Fruit fly (Drosophila melanogaster) whole organism, embryonic: Measurements from ENCODE around the gene CG43389.

Source experiments
- Atf3 ChIP-seq: fragments of 200-800 bp; sonication (Bioruptor generic); optimal IDR thresholded peaks from 3 replicates; lab custom pipeline; 2016; ENCODE audit warnings: missing biosample characterization, missing genetic modification characterization
- Bdp1 ChIP-seq: fragments of 200-800 bp; sonication (Bioruptor generic); optimal IDR thresholded peaks from 3 replicates; lab custom pipeline; 2016; ENCODE audit warnings: missing biosample characterization, missing genetic modification characterization
- CG10565 ChIP-seq: fragments of 200-800 bp; sonication (Bioruptor generic); optimal IDR thresholded peaks from 3 replicates; lab custom pipeline; 2016; ENCODE audit warnings: missing biosample characterization, mild to moderate bottlenecking, missing genetic modification characterization
- CG11456 ChIP-seq: fragments of 200-800 bp; sonication (Bioruptor generic); IDR thresholded peaks from 3 replicates; pipeline ENCODE4 v1.3.6; 2022; ENCODE audit warnings: missing biosample characterization, missing genetic modification characterization
- CG12155 ChIP-seq: fragments of 200-800 bp; sonication (Bioruptor generic); optimal IDR thresholded peaks from 3 replicates; lab custom pipeline; 2016; ENCODE audit warnings: missing biosample characterization, missing genetic modification characterization
- CG12219 ChIP-seq: fragments of 200-800 bp; sonication (Bioruptor generic); optimal IDR thresholded peaks from 3 replicates; lab custom pipeline; 2018; ENCODE audit warnings: missing biosample characterization, mild to moderate bottlenecking, missing genetic modification characterization
- CG13624 ChIP-seq: fragments of 200-800 bp; sonication (Bioruptor generic); optimal IDR thresholded peaks from 2 replicates; lab custom pipeline; 2016; ENCODE audit warnings: missing biosample characterization, missing genetic modification characterization
- CG13775 ChIP-seq: fragments of 200-800 bp; sonication (Bioruptor generic); optimal IDR thresholded peaks from 3 replicates; lab custom pipeline; 2017; ENCODE audit warnings: missing biosample characterization, mild to moderate bottlenecking, missing genetic modification characterization
- CG1529 ChIP-seq: fragments of 200-800 bp; sonication (Bioruptor generic); optimal IDR thresholded peaks from 3 replicates; lab custom pipeline; 2018; ENCODE audit warnings: missing biosample characterization, missing genetic modification characterization
- CG1647 ChIP-seq: fragments of 200-800 bp; sonication (Bioruptor generic); optimal IDR thresholded peaks from 3 replicates; lab custom pipeline; 2016; ENCODE audit warnings: missing biosample characterization, missing genetic modification characterization
- CG16815 ChIP-seq: fragments of 200-800 bp; sonication (Bioruptor generic); optimal IDR thresholded peaks from 3 replicates; lab custom pipeline; 2017; ENCODE audit warnings: missing biosample characterization, mild to moderate bottlenecking, missing genetic modification characterization
- CG17568 ChIP-seq: fragments of 200-800 bp; sonication (Bioruptor generic); optimal IDR thresholded peaks from 2 replicates; lab custom pipeline; 2018; ENCODE audit warnings: missing biosample characterization, mild to moderate bottlenecking, missing genetic modification characterization, moderate library complexity
- CG17612 ChIP-seq: fragments of 200-800 bp; sonication (Bioruptor generic); IDR thresholded peaks from 2 replicates; pipeline ENCODE4 v1.3.6; 2022; ENCODE audit warnings: missing biosample characterization, missing genetic modification characterization
- CG30431 ChIP-seq: fragments of 200-800 bp; sonication (Bioruptor generic); optimal IDR thresholded peaks from 2 replicates; lab custom pipeline; 2017; ENCODE audit warnings: missing biosample characterization, missing genetic modification characterization
- CG3065 ChIP-seq: fragments of 200-800 bp; sonication (Bioruptor generic); optimal IDR thresholded peaks from 2 replicates; lab custom pipeline; 2016; ENCODE audit warnings: missing biosample characterization, missing genetic modification characterization
- CG31224 ChIP-seq: fragments of 200-800 bp; sonication (Bioruptor generic); IDR thresholded peaks from 2 replicates; pipeline ENCODE4 v1.3.6; 2022; ENCODE audit warnings: missing biosample characterization, missing genetic modification characterization
- CG42726 ChIP-seq: fragments of 200-800 bp; sonication (Bioruptor generic); IDR thresholded peaks from 2 replicates; pipeline ENCODE4 v1.3.6; 2022; ENCODE audit warnings: missing biosample characterization, missing genetic modification characterization; ENCODE audit not compliant: partially characterized antibody
- CG4854 ChIP-seq: fragments of 200-800 bp; sonication (Bioruptor generic); optimal IDR thresholded peaks from 2 replicates; lab custom pipeline; 2016; ENCODE audit warnings: missing biosample characterization, missing genetic modification characterization, inconsistent platforms
- CG5953 ChIP-seq: fragments of 200-800 bp; sonication (Bioruptor generic); IDR thresholded peaks from 2 replicates; pipeline ENCODE4 v1.3.6; 2022; ENCODE audit warnings: missing biosample characterization, missing genetic modification characterization
- CG7271 ChIP-seq: fragments of 200-800 bp; sonication (Bioruptor generic); optimal IDR thresholded peaks from 2 replicates; lab custom pipeline; 2018; ENCODE audit warnings: missing biosample characterization, mild to moderate bottlenecking, missing genetic modification characterization, moderate library complexity
- CG8281 ChIP-seq: fragments of 200-800 bp; sonication (Bioruptor generic); optimal IDR thresholded peaks from 2 replicates; lab custom pipeline; 2018; ENCODE audit warnings: missing biosample characterization, mild to moderate bottlenecking, missing genetic modification characterization, moderate library complexity
- CG8290 ChIP-seq, 3 experiments: fragments of 200-800 bp; sonication (Bioruptor generic); optimal IDR thresholded peaks; 2 replicates each; lab custom pipeline; 2016 to 2019; ENCODE audit warnings: missing biosample characterization in 3 of 3, missing genetic modification characterization in 3 of 3, mild to moderate bottlenecking in 2 of 3, moderate library complexity in 1 of 3
- CG9797 ChIP-seq: fragments of 200-800 bp; sonication (Bioruptor generic); optimal IDR thresholded peaks from 3 replicates; lab custom pipeline; 2018; ENCODE audit warnings: missing biosample characterization, mild to moderate bottlenecking, missing genetic modification characterization
- CG9876 ChIP-seq: fragments of 200-800 bp; sonication (Bioruptor generic); optimal IDR thresholded peaks from 2 replicates; lab custom pipeline; 2016; ENCODE audit warnings: missing biosample characterization, missing genetic modification characterization
- Camta ChIP-seq: fragments of 200-800 bp; sonication (Bioruptor generic); optimal IDR thresholded peaks from 2 replicates; lab custom pipeline; 2016; ENCODE audit warnings: missing biosample characterization, missing genetic modification characterization
- Dad ChIP-seq: fragments of 200-800 bp; sonication (Bioruptor generic); optimal IDR thresholded peaks from 3 replicates; lab custom pipeline; 2016; ENCODE audit warnings: missing biosample characterization, missing genetic modification characterization
- Drgx ChIP-seq: fragments of 200-800 bp; sonication (Bioruptor generic); IDR thresholded peaks from 2 replicates; pipeline ENCODE4 v1.3.6; 2022; ENCODE audit warnings: missing biosample characterization, missing genetic modification characterization
- Eip74EF ChIP-seq, 2 experiments: fragments of 200-800 bp in 1 of 2; fragments of >200 bp in 1 of 2; sonication (Bioruptor generic) in 1 of 2; optimal IDR thresholded peaks; 2 replicates each; lab custom pipeline; 2017 to 2019; ENCODE audit warnings: missing biosample characterization in 2 of 2, missing genetic modification characterization in 2 of 2, mild to moderate bottlenecking in 1 of 2, moderate library complexity in 1 of 2
- Ets97D ChIP-seq: fragments of 200-800 bp; sonication (Bioruptor generic); optimal IDR thresholded peaks from 3 replicates; lab custom pipeline; 2016; ENCODE audit warnings: missing biosample characterization, missing genetic modification characterization
- HLHmδ ChIP-seq: fragments of 200-800 bp; sonication (Bioruptor generic); optimal IDR thresholded peaks from 2 replicates; lab custom pipeline; 2018; ENCODE audit warnings: missing biosample characterization, mild to moderate bottlenecking, missing genetic modification characterization, moderate library complexity
- HmgD ChIP-seq: fragments of 200-800 bp; sonication (Bioruptor generic); optimal IDR thresholded peaks from 3 replicates; lab custom pipeline; 2016; ENCODE audit warnings: missing biosample characterization, missing genetic modification characterization
- Max ChIP-seq: fragments of 200-800 bp; sonication (Bioruptor generic); optimal IDR thresholded peaks from 2 replicates; lab custom pipeline; 2016; ENCODE audit warnings: missing biosample characterization, mild to moderate bottlenecking, missing genetic modification characterization
- Nf-YC ChIP-seq: fragments of 200-800 bp; optimal IDR thresholded peaks from 3 replicates; lab custom pipeline; 2019; ENCODE audit warnings: missing biosample characterization, mild to moderate bottlenecking, missing genetic modification characterization, moderate library complexity
- Spps ChIP-seq: fragments of 200-800 bp; sonication (Bioruptor generic); optimal IDR thresholded peaks from 2 replicates; lab custom pipeline; 2018; ENCODE audit warnings: missing biosample characterization, mild to moderate bottlenecking, missing genetic modification characterization
- ash1 ChIP-seq: fragments of 200-800 bp; sonication (Bioruptor generic); optimal IDR thresholded peaks from 2 replicates; lab custom pipeline; 2018; ENCODE audit warnings: missing biosample characterization, mild to moderate bottlenecking, missing genetic modification characterization
- ewg ChIP-seq: fragments of 200-800 bp; sonication (Bioruptor generic); optimal IDR thresholded peaks from 3 replicates; lab custom pipeline; 2017; ENCODE audit warnings: mild to moderate bottlenecking, missing biosample characterization, missing genetic modification reagents, missing genetic modification characterization
- exex ChIP-seq: fragments of 200-800 bp; sonication (Bioruptor generic); optimal IDR thresholded peaks from 4 replicates; lab custom pipeline; 2018; ENCODE audit warnings: missing biosample characterization, mild to moderate bottlenecking, missing genetic modification characterization, moderate library complexity
- fu2 ChIP-seq: fragments of 200-800 bp; sonication (Bioruptor generic); optimal IDR thresholded peaks from 2 replicates; lab custom pipeline; 2016; ENCODE audit warnings: missing biosample characterization, missing genetic modification characterization
- gcm ChIP-seq: fragments of 200-800 bp; sonication (Bioruptor generic); optimal IDR thresholded peaks from 2 replicates; lab custom pipeline; 2019; ENCODE audit warnings: missing biosample characterization, mild to moderate bottlenecking, missing genetic modification characterization, moderate library complexity
- inv ChIP-seq: fragments of 200-800 bp; sonication (Bioruptor generic); IDR thresholded peaks from 2 replicates; pipeline ENCODE4 v1.3.6; 2022; ENCODE audit warnings: missing biosample characterization, missing genetic modification characterization; ENCODE audit not compliant: partially characterized antibody
- jigr1 ChIP-seq: fragments of 200-800 bp; sonication (Bioruptor generic); IDR thresholded peaks from 3 replicates; pipeline ENCODE4 v1.3.6; 2022; ENCODE audit warnings: missing biosample characterization, missing genetic modification characterization
- kah ChIP-seq: fragments of 200-800 bp; sonication (Bioruptor generic); optimal IDR thresholded peaks from 2 replicates; lab custom pipeline; 2018; ENCODE audit warnings: missing biosample characterization, mild to moderate bottlenecking, missing genetic modification characterization
- nerfin-2 ChIP-seq: fragments of 200-800 bp; sonication (Bioruptor generic); IDR thresholded peaks from 2 replicates; pipeline ENCODE4 v1.3.6; 2022; ENCODE audit warnings: missing biosample characterization, missing genetic modification characterization; ENCODE audit not compliant: partially characterized antibody
- scrt ChIP-seq: fragments of 200-800 bp; sonication (Bioruptor generic); optimal IDR thresholded peaks from 2 replicates; lab custom pipeline; 2018; ENCODE audit warnings: missing biosample characterization, mild to moderate bottlenecking, missing genetic modification characterization, moderate library complexity
- sug ChIP-seq: fragments of 200-800 bp; optimal IDR thresholded peaks from 2 replicates; lab custom pipeline; 2019; ENCODE audit warnings: missing biosample characterization, mild to moderate bottlenecking, missing genetic modification characterization, moderate library complexity
- toy ChIP-seq: fragments of 200-800 bp; sonication (Bioruptor generic); IDR thresholded peaks from 2 replicates; pipeline ENCODE4 v1.3.6; 2022; ENCODE audit warnings: missing biosample characterization, missing genetic modification characterization
- trem ChIP-seq: fragments of 200-800 bp; optimal IDR thresholded peaks from 3 replicates; lab custom pipeline; 2019; ENCODE audit warnings: missing biosample characterization, mild to moderate bottlenecking, missing genetic modification characterization, moderate library complexity

Gene CG43389

dm6 chr3L:3198447-3199402, 49.1 kb upstream of the CG43389 start, which contains the start of the genes CG32276 and gry (continued):
- TF ChIP-seq Nf-YC (tag; lab: Kevin White, UChicago) (no peak), ash1 (GFP tag; lab: Kevin White, UChicago) (no peak), Spps (peak; percentile 57), CG16815 (peak; percentile 47), Max (GFP tag; lab: Kevin White, UChicago) (peak; percentile 88), CG5953 (GFP tag; lab: Robert Waterston, UW) (no peak), CG8281 (tag; lab: Kevin White, UChicago) (peak; percentile 40), Ets97D (peak; percentile 90), sug (tag; lab: Kevin White, UChicago) (no peak), ewg (GFP tag; lab: Kevin White, UChicago) (peak; percentile 72), HLHmδ (GFP tag; lab: Kevin White, UChicago) (peak; percentile 50), CG17568 (GFP tag; lab: Kevin White, UChicago) (no peak), CG1647 (GFP tag; lab: Kevin White, UChicago) (peak; percentile 79), CG9797 (GFP tag; lab: Kevin White, UChicago) (peak; percentile 96), CG13624 (peak; percentile 80), CG8290 (GFP tag; optimal IDR thresholded peaks at IDR 0.05; lab: Kevin White, UChicago) (no peak), CG8290 (tag; optimal IDR thresholded peaks at IDR 0.05; lab: Kevin White, UChicago) (peak in 1 of 2 experiments; percentile 15), CG12219 (peak; percentile 51), jigr1 (no peak), CG10565 (peak; percentile 26), gcm (GFP tag; lab: Kevin White, UChicago) (no peak), toy (GFP tag; lab: Robert Waterston, UW) (peak; percentile 40; the same call in 1 of the 2 replicates), Bdp1 (GFP tag; lab: Kevin White, UChicago) (peak; percentile 65), Eip74EF (GFP tag; optimal IDR thresholded peaks at IDR 0.05; lab: Kevin White, UChicago) (no peak), CG4854 (GFP tag; lab: Kevin White, UChicago) (no peak), CG12155 (GFP tag; lab: Kevin White, UChicago) (peak; percentile 86), CG30431 (GFP tag; lab: Kevin White, UChicago) (peak; percentile 9), kah (GFP tag; lab: Kevin White, UChicago) (no peak), CG1529 (GFP tag; lab: Kevin White, UChicago) (no peak), HmgD (GFP tag; lab: Kevin White, UChicago) (peak; percentile 65), nerfin-2 (GFP tag; lab: Robert Waterston, UW) (no peak), CG3065 (peak; percentile 50), CG17612 (GFP tag; lab: Robert Waterston, UW) (no peak), CG7271 (tag; lab: Kevin White, UChicago) (peak; percentile 8), scrt (peak; percentile 76), CG13775 (peak; percentile 80), Drgx (GFP tag; lab: Robert Waterston, UW) (peak; percentile 55; the same call in 1 of the 2 replicates), Camta (peak; percentile 42), CG11456 (peak; percentile 82), CG42726 (GFP tag; lab: Robert Waterston, UW) (no peak), CG9876 (GFP tag; lab: Kevin White, UChicago) (peak; percentile 55), inv (GFP tag; lab: Robert Waterston, UW) (peak; percentile 15; the same call in 1 of the 2 replicates), Dad (GFP tag; lab: Kevin White, UChicago) (peak; percentile 68), trem (tag; lab: Kevin White, UChicago) (peak; percentile 91), Atf3 (GFP tag; lab: Kevin White, UChicago) (peak; percentile 63), CG31224 (GFP tag; lab: Robert Waterston, UW) (peak; percentile 66), exex (tag; lab: Kevin White, UChicago) (peak; percentile 42), fu2 (GFP tag; lab: Kevin White, UChicago) (peak; percentile 76)
